Worm (Caenorhabditis elegans): Measurements from ENCODE around the gene clec-176.

clec-176 gene

DNA sequence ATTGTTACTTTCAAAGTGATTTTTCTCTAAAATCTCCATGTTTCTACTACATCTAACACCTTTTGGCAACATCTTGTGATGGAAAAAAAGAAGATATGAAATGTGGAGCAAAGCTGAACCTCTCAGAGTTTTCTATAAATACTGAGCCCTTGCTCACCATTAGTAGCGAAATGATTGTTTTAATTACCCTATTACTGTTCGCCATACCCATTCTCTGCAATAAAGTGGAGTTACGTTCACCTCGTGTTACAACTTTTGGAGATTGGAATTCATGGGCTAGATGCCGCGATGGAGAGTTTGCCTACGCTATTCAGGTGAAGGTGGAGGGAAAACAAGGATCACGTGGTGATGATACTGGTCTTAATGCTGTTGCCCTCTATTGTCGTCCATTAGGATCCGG is 20.0 kb upstream of the clec-176 start, which contains the start of gene txt-3:
Gene txt-3, plus strand, starts transcription at position 125 of the 400 bp plus-strand sequence.
- no peak for TF ChIP-seq nhr-12 (tag; optimal IDR thresholded peaks at IDR 0.05)
- TF ChIP-seq ceh-82 (tag; optimal IDR thresholded peaks at IDR 0.05), result no peak
- TF ChIP-seq nhr-28 (tag; optimal IDR thresholded peaks at IDR 0.05), result no peak
- TF ChIP-seq ceh-16 (tag; optimal IDR thresholded peaks at IDR 0.05), result no peak
- TF ChIP-seq R02D3.7 (tag; optimal IDR thresholded peaks at IDR 0.05), result no peak
- TF ChIP-seq elt-2 (tag; optimal IDR thresholded peaks at IDR 0.05), result no peak
- TF ChIP-seq sea-2 (GFP tag; optimal IDR thresholded peaks at IDR 0.05), result no peak
- TF ChIP-seq pqm-1 (tag; optimal IDR thresholded peaks at IDR 0.05), result no peak
- TF ChIP-seq nhr-11 (tag; optimal IDR thresholded peaks at IDR 0.05), result no peak
- TF ChIP-seq ceh-28 (tag; optimal IDR thresholded peaks at IDR 0.05), result no peak
- TF ChIP-seq aly-2 (tag; optimal IDR thresholded peaks at IDR 0.05), result no peak
- no peak for TF ChIP-seq ceh-9 (tag; optimal IDR thresholded peaks at IDR 0.05)
- no peak for TF ChIP-seq eor-1 (tag; optimal IDR thresholded peaks at IDR 0.05)
- no peak for TF ChIP-seq fkh-10 (GFP tag; optimal IDR thresholded peaks at IDR 0.05)
- no peak for TF ChIP-seq mdl-1 (tag; optimal IDR thresholded peaks at IDR 0.05)
- no peak for TF ChIP-seq nhr-25 (tag; optimal IDR thresholded peaks at IDR 0.05)
- TF ChIP-seq fkh-2 (tag; optimal IDR thresholded peaks at IDR 0.05), result no peak

DNA sequence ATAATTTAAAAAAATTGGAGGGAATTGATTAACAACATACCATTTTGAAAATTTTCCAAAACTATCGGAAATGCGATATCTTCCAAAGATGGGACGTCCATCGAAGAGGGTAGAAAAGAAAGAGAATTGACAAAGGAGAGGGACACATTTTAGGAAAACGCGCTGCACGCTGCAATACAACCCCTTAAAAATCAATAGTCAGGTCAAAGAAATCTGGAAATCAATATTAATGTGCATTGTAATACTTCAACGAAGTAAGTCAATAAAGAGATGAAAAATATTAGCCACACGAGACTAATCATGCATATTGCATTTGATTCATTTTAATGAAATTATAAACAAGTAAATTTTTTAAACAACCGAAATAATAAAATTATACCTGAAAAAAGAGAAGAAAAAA is 14.4 kb upstream of the clec-176 start, which contains the start of gene Y9C9A.13:
Gene Y9C9A.13, minus strand, starts transcription at position 101 of the 400 bp plus-strand sequence.
- TF ChIP-seq lin-15B (tag; optimal IDR thresholded peaks at IDR 0.05) (no peak), sea-2 (GFP tag; optimal IDR thresholded peaks at IDR 0.05) (no peak), zag-1 (tag; optimal IDR thresholded peaks at IDR 0.05) (no peak), R02D3.7 (tag; optimal IDR thresholded peaks at IDR 0.05) (no peak), jun-1 (tag; optimal IDR thresholded peaks at IDR 0.05) (no peak), daf-12 (tag; optimal IDR thresholded peaks at IDR 0.05) (no peak), egl-5 (tag; optimal IDR thresholded peaks at IDR 0.05) (no peak), nhr-237 (tag; optimal IDR thresholded peaks at IDR 0.05) (no peak), nhr-77 (tag; optimal IDR thresholded peaks at IDR 0.05) (no peak), mdl-1 (tag; optimal IDR thresholded peaks at IDR 0.05) (no peak), nhr-25 (tag; optimal IDR thresholded peaks at IDR 0.05) (no peak), ceh-16 (tag; optimal IDR thresholded peaks at IDR 0.05) (no peak), ama-1 (optimal IDR thresholded peaks at IDR 0.05) (no peak), pqm-1 (tag; optimal IDR thresholded peaks at IDR 0.05) (no peak), snpc-4 (tag; optimal IDR thresholded peaks at IDR 0.05) (no peak), nhr-76 (tag; optimal IDR thresholded peaks at IDR 0.05) (no peak), nhr-43 (tag; optimal IDR thresholded peaks at IDR 0.05; ENCODE audit: poor library complexity, severe bottlenecking) (no peak), unc-39 (tag; optimal IDR thresholded peaks at IDR 0.05) (no peak)

DNA sequence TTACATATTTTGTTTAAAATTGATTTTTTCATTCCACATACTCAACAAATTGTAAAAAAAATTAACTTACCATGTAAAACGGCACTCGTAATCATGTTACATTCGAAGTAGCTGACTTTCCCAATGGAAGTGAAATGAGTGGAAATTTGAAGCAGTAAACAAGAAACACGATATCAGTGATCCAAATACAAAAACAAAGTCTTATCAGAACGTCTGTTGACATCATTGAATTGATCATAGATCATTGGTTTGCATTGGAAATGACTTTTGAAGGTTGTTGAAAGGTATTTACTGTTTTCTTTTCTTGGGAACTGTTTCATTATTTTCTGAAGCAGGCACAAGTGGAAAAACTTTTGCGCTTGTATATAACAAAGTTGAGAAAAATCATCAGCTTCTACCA is 7.9 kb upstream of the clec-176 start, which contains the start of gene Y9C9A.16:
Gene Y9C9A.16, minus strand, starts transcription at position 131 of the 400 bp plus-strand sequence.
- TF ChIP-seq egl-5 (tag; optimal IDR thresholded peaks at IDR 0.05) (no peak), unc-62 (GFP tag; optimal IDR thresholded peaks at IDR 0.05) (no peak), lin-39 (tag; optimal IDR thresholded peaks at IDR 0.05) (no peak), eor-1 (tag; optimal IDR thresholded peaks at IDR 0.05) (no peak), pha-4 (tag; optimal IDR thresholded peaks at IDR 0.05) (no peak), nhr-12 (tag; optimal IDR thresholded peaks at IDR 0.05) (no peak)

DNA sequence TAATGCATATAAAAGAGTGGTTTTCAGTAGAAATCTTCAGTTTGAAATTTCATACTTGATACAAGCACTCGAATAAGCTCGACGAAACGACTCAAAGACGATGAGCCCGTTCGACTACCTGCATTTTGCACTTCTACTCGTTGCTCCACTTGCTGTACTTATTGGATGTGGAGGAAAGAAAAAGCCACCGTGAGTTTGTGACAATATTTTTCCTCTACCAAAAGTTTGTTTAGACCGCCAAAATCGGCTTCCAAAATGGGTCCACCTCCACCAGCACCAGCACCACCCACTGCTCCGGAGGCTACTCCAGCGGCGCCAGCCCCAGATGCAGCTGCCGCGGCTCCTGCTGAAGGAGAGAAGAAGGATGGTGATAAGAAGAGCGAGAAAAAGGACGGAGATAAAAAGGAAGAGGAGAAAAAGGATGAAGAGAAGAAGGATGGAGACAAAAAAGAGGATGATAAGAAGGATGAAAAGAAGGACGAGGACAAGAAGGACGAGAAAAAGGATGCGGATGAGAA is 6.6 kb upstream of the clec-176 start, which contains the start of gene E03H12.5:
Gene E03H12.5, plus strand, starts transcription at position 51 of the 518 bp plus-strand sequence.
- TF ChIP-seq pqm-1 (tag; optimal IDR thresholded peaks at IDR 0.05) (no peak), ceh-82 (tag; optimal IDR thresholded peaks at IDR 0.05) (no peak), fkh-2 (tag; optimal IDR thresholded peaks at IDR 0.05) (no peak), mml-1 (tag; optimal IDR thresholded peaks at IDR 0.05) (no peak), nhr-11 (tag; optimal IDR thresholded peaks at IDR 0.05) (no peak), lin-39 (tag; optimal IDR thresholded peaks at IDR 0.05) (no peak), hmg-11 (tag; optimal IDR thresholded peaks at IDR 0.05) (no peak), ceh-9 (tag; optimal IDR thresholded peaks at IDR 0.05) (no peak), skn-1 (tag; optimal IDR thresholded peaks at IDR 0.05) (no peak), nhr-12 (tag; optimal IDR thresholded peaks at IDR 0.05) (no peak), eor-1 (tag; optimal IDR thresholded peaks at IDR 0.05) (no peak)

DNA sequence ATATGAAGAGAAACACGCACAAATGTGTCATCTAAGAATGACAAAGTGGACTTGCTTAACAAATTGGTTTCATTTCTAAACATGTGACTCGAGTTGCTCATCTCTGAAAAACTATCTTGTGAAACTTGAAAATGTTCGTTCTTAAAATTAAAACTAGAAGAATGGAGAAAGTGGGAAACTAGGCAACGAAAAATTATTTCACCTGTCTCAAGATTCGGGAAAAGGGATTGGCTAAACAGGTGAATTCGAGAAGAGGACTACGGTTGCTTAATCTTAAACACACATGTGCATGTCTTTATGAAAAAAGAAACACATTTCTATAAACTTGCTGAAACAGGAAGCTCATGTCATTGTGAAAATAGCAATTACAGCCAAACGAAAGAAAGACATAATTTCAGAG is 2.8 kb upstream of the clec-176 start, which contains the start of gene srz-24:
Gene srz-24, minus strand, starts transcription at position 101 of the 400 bp plus-strand sequence.
- no peak for TF ChIP-seq nfya-1 (tag; optimal IDR thresholded peaks at IDR 0.05; ENCODE audit: insufficient read depth)
- TF ChIP-seq ceh-82 (tag; optimal IDR thresholded peaks at IDR 0.05), result no peak
- no peak for TF ChIP-seq nhr-77 (tag; optimal IDR thresholded peaks at IDR 0.05)
- no peak for TF ChIP-seq elt-3 (tag; optimal IDR thresholded peaks at IDR 0.05)
- TF ChIP-seq fkh-2 (tag; optimal IDR thresholded peaks at IDR 0.05), result no peak
- TF ChIP-seq ceh-16 (tag; optimal IDR thresholded peaks at IDR 0.05), result no peak
- no peak for TF ChIP-seq unc-39 (tag; optimal IDR thresholded peaks at IDR 0.05)
- no peak for TF ChIP-seq fos-1 (tag; optimal IDR thresholded peaks at IDR 0.05)
- no peak for TF ChIP-seq hmg-11 (tag; optimal IDR thresholded peaks at IDR 0.05)
